Worm (Caenorhabditis elegans) whole organism, young adult: Measurements from ENCODE around the gene C42C1.8.

Experiments
- F37B4.10 ChIP-seq: fragments of 200-800 bp; sonication (Bioruptor generic); IDR thresholded peaks from 2 replicates; pipeline ENCODE4 v1.3.6; 2022; ENCODE audit warnings: missing genetic modification characterization, missing compliant biosample characterization
- dox-1 ChIP-seq: fragments of 200-800 bp; sonication (Bioruptor generic); IDR thresholded peaks from 2 replicates; pipeline ENCODE4 v1.3.6; 2022; ENCODE audit warnings: missing genetic modification reagents, missing genetic modification characterization, missing compliant biosample characterization
- lir-1 ChIP-seq: fragments of 200-800 bp; sonication (Bioruptor generic); conservative IDR thresholded peaks from 2 replicates; pipeline ENCODE4 v1.3.6; 2022; ENCODE audit warnings: missing genetic modification reagents, missing genetic modification characterization, missing compliant biosample characterization
- nhr-90 ChIP-seq: sonication (generic microtip); optimal IDR thresholded peaks from 2 replicates; lab custom pipeline; 2016; ENCODE audit warnings: missing genotype, mild to moderate bottlenecking, missing genetic modification characterization, missing compliant biosample characterization
- tbp1 ChIP-seq: fragments of 200-800 bp; sonication (Bioruptor generic); optimal IDR thresholded peaks from 2 replicates; lab custom pipeline; 2018; ENCODE audit warnings: mild to moderate bottlenecking, missing genetic modification characterization, missing compliant biosample characterization
- unc-130 ChIP-seq: sonication (generic microtip); optimal IDR thresholded peaks from 2 replicates; lab custom pipeline; 2016; ENCODE audit warnings: missing genetic modification reagents, missing genetic modification characterization, missing compliant biosample characterization

- TF ChIP-seq F37B4.10 (no peak), dox-1 (GFP tag; lab: Robert Waterston, UW) (no peak), lir-1 (GFP tag; lab: Robert Waterston, UW) (no peak), nhr-90 (no peak), unc-130 (GFP tag; lab: Kevin White, UChicago) (no peak), tbp1 (GFP tag; lab: Kevin White, UChicago) (no peak)
These were observed 43.9 kb downstream of the C42C1.8 start for ce11 chrIV:12334708-12335107.
